Worm (Caenorhabditis elegans) whole organism, L1 larva: Measurements from ENCODE around the gene jtr-1.

Experiments used
- C34B4.2 ChIP-seq: sonication (generic microtip); optimal IDR thresholded peaks from 2 replicates; lab custom pipeline; 2017; ENCODE audit warnings: mild to moderate bottlenecking, missing genetic modification characterization, missing compliant biosample characterization
- ama-1 ChIP-seq: fragments of 150-350 bp; optimal IDR thresholded peaks from 2 replicates; lab custom pipeline; 2014
- blmp-1 ChIP-seq: fragments of 150-350 bp; optimal IDR thresholded peaks from 2 replicates; lab custom pipeline; 2014; ENCODE audit warnings: missing biosample characterization, missing genetic modification characterization
- ceh-63 ChIP-seq: fragments of 200-800 bp; sonication (Bioruptor generic); optimal IDR thresholded peaks from 2 replicates; lab custom pipeline; 2018; ENCODE audit warnings: mild to moderate bottlenecking, missing genetic modification characterization, missing compliant biosample characterization
- ceh-8 ChIP-seq: fragments of 200-800 bp; sonication (Bioruptor generic); optimal IDR thresholded peaks from 2 replicates; lab custom pipeline; 2018; ENCODE audit warnings: mild to moderate bottlenecking, missing genetic modification characterization, moderate library complexity, missing compliant biosample characterization
- ceh-88 ChIP-seq: fragments of 200-800 bp; sonication (Bioruptor generic); IDR thresholded peaks from 2 replicates; pipeline ENCODE4 v1.3.6; 2022; ENCODE audit warnings: missing genetic modification characterization, missing compliant biosample characterization
- dpl-1 ChIP-seq, 3 experiments: fragments of 150-350 bp in 2 of 3; sonication (generic microtip) in 1 of 3; optimal IDR thresholded peaks; 2 replicates each; lab custom pipeline; 2014 to 2017; ENCODE audit warnings: missing biosample characterization in 3 of 3, missing genetic modification characterization in 3 of 3, missing genetic modification reagents in 3 of 3
- efl-3 ChIP-seq: fragments of 200-800 bp; sonication (Bioruptor generic); optimal IDR thresholded peaks from 2 replicates; lab custom pipeline; 2018; ENCODE audit warnings: mild to moderate bottlenecking, missing genetic modification characterization, missing compliant biosample characterization
- egl-27 ChIP-seq, 2 experiments: fragments of 150-350 bp in 1 of 2; sonication (generic microtip); optimal IDR thresholded peaks; 3 replicates each; lab custom pipeline; 2017 to 2018; ENCODE audit warnings: missing biosample characterization in 2 of 2, missing genetic modification characterization in 2 of 2, missing genetic modification reagents in 2 of 2
- elt-2 ChIP-seq: sonication (generic microtip); optimal IDR thresholded peaks from 2 replicates; lab custom pipeline; 2016; ENCODE audit warnings: missing genetic modification characterization, mild to moderate bottlenecking, inconsistent platforms, missing compliant biosample characterization, missing genetic modification reagents
- elt-3 ChIP-seq, 6 experiments: fragments of 150-350 bp in 1 of 6; sonication (generic microtip); optimal IDR thresholded peaks; 2 replicates each; lab custom pipeline; 2017 to 2018; ENCODE audit warnings: missing biosample characterization in 6 of 6, missing genetic modification characterization in 6 of 6, inconsistent platforms in 1 of 6
- ets-5 ChIP-seq: fragments of 200-800 bp; sonication (Bioruptor generic); IDR thresholded peaks from 2 replicates; pipeline ENCODE4 v1.3.6; 2022; ENCODE audit warnings: missing genetic modification characterization, missing compliant biosample characterization
- fos-1 ChIP-seq: fragments of 150-350 bp; optimal IDR thresholded peaks from 2 replicates; lab custom pipeline; 2014; ENCODE audit warnings: missing biosample characterization, missing genetic modification characterization
- hlh-17 ChIP-seq: fragments of 200-800 bp; sonication (Bioruptor generic); optimal IDR thresholded peaks from 2 replicates; lab custom pipeline; 2018; ENCODE audit warnings: missing genetic modification characterization, mild to moderate bottlenecking, missing compliant biosample characterization, moderate library complexity, borderline replicate concordance
- hpl-2 ChIP-seq: fragments of 150-350 bp; optimal IDR thresholded peaks from 2 replicates; lab custom pipeline; 2014; ENCODE audit warnings: missing biosample characterization, missing genetic modification reagents, missing genetic modification characterization
- jun-1 ChIP-seq: fragments of 150-350 bp; optimal IDR thresholded peaks from 2 replicates; lab custom pipeline; 2014; ENCODE audit warnings: missing biosample characterization, missing genetic modification reagents, missing genetic modification characterization
- lin-39 ChIP-seq: fragments of 150-350 bp; optimal IDR thresholded peaks from 2 replicates; lab custom pipeline; 2014; ENCODE audit warnings: missing biosample characterization, missing genetic modification reagents, missing genetic modification characterization
- lir-3 ChIP-seq: sonication (generic microtip); optimal IDR thresholded peaks from 2 replicates; lab custom pipeline; 2016; ENCODE audit warnings: mild to moderate bottlenecking, missing genetic modification characterization, moderate library complexity, missing compliant biosample characterization; ENCODE audit not compliant: poor library complexity
- mdl-1 ChIP-seq, 2 experiments: fragments of 150-350 bp; optimal IDR thresholded peaks; 2 replicates each; lab custom pipeline; 2014 to 2017; ENCODE audit warnings: missing biosample characterization in 2 of 2, missing genetic modification characterization in 2 of 2, inconsistent platforms in 1 of 2
- nhr-19 ChIP-seq: fragments of 200-800 bp; sonication (Bioruptor generic); conservative IDR thresholded peaks from 2 replicates; pipeline ENCODE4 v1.3.6; 2022; ENCODE audit warnings: missing genetic modification characterization, missing compliant biosample characterization
- nhr-20 ChIP-seq: sonication (generic microtip); optimal IDR thresholded peaks from 2 replicates; lab custom pipeline; 2016; ENCODE audit warnings: mild to moderate bottlenecking, missing genetic modification characterization, missing compliant biosample characterization
- nhr-237 ChIP-seq: fragments of 150-350 bp; optimal IDR thresholded peaks from 2 replicates; lab custom pipeline; 2014; ENCODE audit warnings: missing biosample characterization, missing genetic modification characterization
- nhr-84 ChIP-seq: sonication (generic microtip); optimal IDR thresholded peaks from 2 replicates; lab custom pipeline; 2017; ENCODE audit warnings: missing biosample characterization, missing genetic modification characterization
- nhr-85 ChIP-seq: sonication (generic microtip); peaks from one replicate; lab custom pipeline; 2016; ENCODE audit warnings: missing genetic modification characterization, inconsistent platforms, missing compliant biosample characterization
- pag-3 ChIP-seq: sonication (generic microtip); optimal IDR thresholded peaks from 2 replicates; lab custom pipeline; 2017; ENCODE audit warnings: missing genetic modification characterization, mild to moderate bottlenecking, missing compliant biosample characterization, antibody characterized with exemption, borderline replicate concordance; ENCODE audit not compliant: insufficient read depth
- pax-3 ChIP-seq: fragments of 200-800 bp; sonication (Bioruptor generic); optimal IDR thresholded peaks from 2 replicates; lab custom pipeline; 2018; ENCODE audit warnings: mild to moderate bottlenecking, missing genetic modification characterization, moderate library complexity, missing compliant biosample characterization
- pqm-1 ChIP-seq: sonication (generic microtip); optimal IDR thresholded peaks from 3 replicates; lab custom pipeline; 2017; ENCODE audit warnings: missing biosample characterization, missing genetic modification characterization
- skn-1 ChIP-seq: fragments of 150-350 bp; optimal IDR thresholded peaks from 2 replicates; lab custom pipeline; 2014; ENCODE audit warnings: missing biosample characterization, missing genetic modification characterization
- snpc-4 ChIP-seq: fragments of 150-350 bp; optimal IDR thresholded peaks from 2 replicates; lab custom pipeline; 2014; ENCODE audit warnings: missing biosample characterization, missing genetic modification characterization
- sox-4 ChIP-seq: sonication (generic microtip); optimal IDR thresholded peaks from 2 replicates; lab custom pipeline; 2016; ENCODE audit warnings: missing genetic modification characterization, missing compliant biosample characterization
- sptf-1 ChIP-seq: fragments of 150-350 bp; optimal IDR thresholded peaks from 2 replicates; lab custom pipeline; 2014; ENCODE audit warnings: missing biosample characterization, missing genetic modification characterization
- tlp-1 ChIP-seq: fragments of 150-350 bp; optimal IDR thresholded peaks from 2 replicates; lab custom pipeline; 2014; ENCODE audit warnings: missing biosample characterization, missing genetic modification characterization
- unc-130 ChIP-seq: fragments of 150-350 bp; optimal IDR thresholded peaks from 2 replicates; lab custom pipeline; 2017; ENCODE audit warnings: missing biosample characterization, missing genetic modification characterization, inconsistent platforms
- unc-30 ChIP-seq: sonication (generic microtip); optimal IDR thresholded peaks from 2 replicates; lab custom pipeline; 2017; ENCODE audit warnings: missing biosample characterization, missing genetic modification characterization
- unc-98 ChIP-seq: fragments of 200-800 bp; sonication (Bioruptor generic); IDR thresholded peaks from 2 replicates; pipeline ENCODE4 v1.3.6; 2022; ENCODE audit warnings: missing genetic modification characterization, missing compliant biosample characterization
- vab-15 ChIP-seq: sonication (generic microtip); optimal IDR thresholded peaks from 2 replicates; lab custom pipeline; 2017; ENCODE audit warnings: missing genotype, mild to moderate bottlenecking, missing genetic modification characterization, missing compliant biosample characterization
- ztf-11 ChIP-seq, 2 experiments: sonication (generic microtip); optimal IDR thresholded peaks; 2 replicates each; lab custom pipeline; 2016 to 2017; ENCODE audit warnings: missing genetic modification characterization in 2 of 2, missing biosample characterization in 1 of 2, missing compliant biosample characterization in 1 of 2
- ztf-4 ChIP-seq: fragments of 150-350 bp; optimal IDR thresholded peaks from 2 replicates; lab custom pipeline; 2014; ENCODE audit warnings: missing biosample characterization, missing genetic modification characterization

jtr-1 gene

DNA sequence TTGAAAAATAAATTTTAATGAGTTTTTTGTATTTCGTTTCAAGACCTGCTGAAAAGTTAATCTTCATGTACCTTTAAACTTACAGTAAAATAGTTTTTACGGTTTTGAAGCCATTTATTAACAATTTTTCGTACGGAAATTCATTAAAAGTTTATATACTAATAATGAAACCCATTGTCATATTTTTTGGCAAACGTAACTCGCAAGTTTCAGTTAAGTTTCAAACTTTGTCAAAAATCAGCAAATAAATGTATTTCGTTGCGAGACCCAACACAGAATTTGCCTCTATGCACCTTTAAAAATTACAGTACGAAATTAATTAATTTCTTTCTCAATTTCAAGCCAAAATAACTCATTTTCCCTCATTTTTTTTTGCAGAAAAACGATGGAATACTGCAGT lies at the start of gene jtr-1:
jtr-1 (plus strand) TSS at position 327 of the 400 bp plus-strand sequence.
- TF ChIP-seq nhr-84 = no peak
- no peak for TF ChIP-seq hpl-2 (GFP tag; lab: Kevin White, UChicago)
- TF ChIP-seq C34B4.2 (tag; lab: Kevin White, UChicago) = no peak
- TF ChIP-seq vab-15 (tag; lab: Kevin White, UChicago) = no peak
- TF ChIP-seq unc-130 (tag; lab: Kevin White, UChicago) = no peak
- no peak for TF ChIP-seq ceh-8 (GFP tag; lab: Kevin White, UChicago)
- TF ChIP-seq tlp-1 (tag; lab: Kevin White, UChicago) = no peak
- TF ChIP-seq snpc-4 (tag; lab: Kevin White, UChicago) = no peak
- TF ChIP-seq unc-98 (GFP tag; lab: Robert Waterston, UW) = no peak
- TF ChIP-seq nhr-85 (tag; lab: Kevin White, UChicago) = no peak
- TF ChIP-seq unc-30 (tag; lab: Kevin White, UChicago) = no peak
- no peak for TF ChIP-seq ceh-88
- TF ChIP-seq pax-3 (tag; lab: Kevin White, UChicago) = no peak
- TF ChIP-seq skn-1 (tag; lab: Kevin White, UChicago) = no peak
- no peak for TF ChIP-seq fos-1 (tag; lab: Kevin White, UChicago)
- no peak for TF ChIP-seq ztf-11 (tag; optimal IDR thresholded peaks at IDR 0.05; lab: Kevin White, UChicago)
- no peak for TF ChIP-seq blmp-1 (tag; lab: Kevin White, UChicago)
- no peak for TF ChIP-seq nhr-19 (GFP tag; lab: Robert Waterston, UW)
- TF ChIP-seq elt-2 = no peak
- TF ChIP-seq, all 84 proteins: peak for 0

DNA sequence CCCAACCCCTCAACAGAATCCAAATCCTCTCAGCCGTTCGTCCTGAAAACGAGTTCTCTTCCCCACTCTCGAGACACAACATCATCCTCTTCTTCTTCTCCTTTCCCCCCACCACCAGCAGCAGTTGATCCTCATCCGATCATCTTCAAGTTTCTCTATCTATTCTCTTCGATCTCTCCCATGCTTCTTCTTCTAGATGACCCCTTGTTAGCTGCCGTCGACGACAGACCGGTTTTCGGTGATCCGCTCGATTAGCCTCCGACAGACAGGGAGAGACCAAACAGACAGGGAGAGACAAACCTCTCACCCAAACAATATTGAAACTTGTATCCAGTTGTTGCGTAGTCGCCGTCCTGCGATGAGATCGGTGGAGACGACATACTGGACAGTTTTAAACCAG lies 49.4 kb upstream of the jtr-1 start:
- no peak for TF ChIP-seq elt-3 (tag; optimal IDR thresholded peaks at IDR 0.05; lab: Kevin White, UChicago)
- peak; percentile 88 for TF ChIP-seq blmp-1 (tag; lab: Kevin White, UChicago)
- no peak for TF ChIP-seq efl-3
- peak; percentile 28 for TF ChIP-seq ztf-4 (tag; lab: Kevin White, UChicago)
- no peak for TF ChIP-seq nhr-237 (tag; lab: Kevin White, UChicago)
- TF ChIP-seq nhr-84 = no peak
- TF ChIP-seq jun-1 (tag; lab: Kevin White, UChicago) = peak; percentile 1
- no peak for TF ChIP-seq sptf-1 (tag; lab: Kevin White, UChicago)

DNA sequence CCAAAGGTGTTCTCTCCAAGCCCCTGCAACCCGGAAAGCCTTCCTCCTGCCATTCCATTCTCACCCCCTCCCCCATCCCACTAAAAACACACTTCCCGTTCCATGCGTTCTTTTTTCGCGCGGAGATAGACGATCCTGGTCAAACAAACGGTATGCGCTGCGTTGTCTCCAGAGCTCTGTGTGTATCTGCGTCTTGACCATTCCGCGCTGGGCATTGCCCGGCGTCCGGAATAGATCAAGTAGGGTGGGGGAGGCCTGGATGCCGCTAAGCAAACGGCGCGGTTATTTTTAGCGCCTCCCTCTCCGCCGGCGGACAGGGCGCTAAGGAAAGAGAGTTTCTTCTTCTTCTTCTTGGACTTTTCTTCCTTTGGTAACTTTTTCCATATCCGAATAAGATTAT lies 45.4 kb upstream of the jtr-1 start:
- no peak for TF ChIP-seq egl-27 (tag; optimal IDR thresholded peaks at IDR 0.05; lab: Kevin White, UChicago)
- no peak for TF ChIP-seq pag-3
- TF ChIP-seq lin-39 (tag; lab: Kevin White, UChicago) = no peak
- TF ChIP-seq mdl-1 (tag; optimal IDR thresholded peaks at IDR 0.05; lab: Kevin White, UChicago) = no peak
- TF ChIP-seq lir-3 (tag; lab: Kevin White, UChicago) = no peak
- no peak for TF ChIP-seq C34B4.2 (tag; lab: Kevin White, UChicago)
- TF ChIP-seq jun-1 (tag; lab: Kevin White, UChicago) = no peak
- no peak for TF ChIP-seq pqm-1 (tag; lab: Kevin White, UChicago)
- no peak for TF ChIP-seq ceh-63 (GFP tag; lab: Kevin White, UChicago)
- no peak for TF ChIP-seq dpl-1 (GFP tag; optimal IDR thresholded peaks at IDR 0.05; lab: Kevin White, UChicago)
- TF ChIP-seq fos-1 (tag; lab: Kevin White, UChicago) = no peak
- TF ChIP-seq ets-5 (GFP tag; lab: Robert Waterston, UW) = no peak
- no peak for TF ChIP-seq ama-1 (lab: Kevin White, UChicago)
- TF ChIP-seq nhr-20 (tag; lab: Kevin White, UChicago) = no peak
- TF ChIP-seq nhr-237 (tag; lab: Kevin White, UChicago) = no peak
- TF ChIP-seq hlh-17 (GFP tag; lab: Kevin White, UChicago) = no peak
- TF ChIP-seq blmp-1 (tag; lab: Kevin White, UChicago) = no peak
- TF ChIP-seq sox-4 = no peak
- TF ChIP-seq pax-3 (tag; lab: Kevin White, UChicago) = no peak
